Fruit fly (Drosophila melanogaster) whole organism, embryonic: ENCODE results near the gene Patj.

Experiments used
- Aef1 ChIP-seq: fragments of 200-800 bp; sonication (Bioruptor generic); IDR thresholded peaks from 3 replicates; pipeline ENCODE4 v1.3.6; 2022; ENCODE audit warnings: missing biosample characterization, missing genetic modification characterization
- Awh ChIP-seq: fragments of 200-800 bp; sonication (Bioruptor generic); IDR thresholded peaks from 2 replicates; pipeline ENCODE4, ENCODE4 v1.3.6; 2022; ENCODE audit warnings: missing biosample characterization, missing genetic modification characterization
- CG10366 ChIP-seq: fragments of 200-800 bp; sonication (Bioruptor generic); IDR thresholded peaks from 2 replicates; pipeline ENCODE4 v1.3.6; 2022; ENCODE audit warnings: missing biosample characterization, missing genetic modification characterization
- CG11085 ChIP-seq: fragments of 200-800 bp; sonication (Bioruptor generic); IDR thresholded peaks from 2 replicates; pipeline ENCODE4 v1.3.6; 2022; ENCODE audit warnings: missing biosample characterization, missing genetic modification characterization
- CG11456 ChIP-seq: fragments of 200-800 bp; sonication (Bioruptor generic); IDR thresholded peaks from 3 replicates; pipeline ENCODE4 v1.3.6; 2022; ENCODE audit warnings: missing biosample characterization, missing genetic modification characterization
- CG11723 ChIP-seq: fragments of 200-800 bp; sonication (Bioruptor generic); optimal IDR thresholded peaks from 2 replicates; lab custom pipeline; 2017; ENCODE audit warnings: missing biosample characterization, mild to moderate bottlenecking, missing genetic modification characterization
- CG12104 ChIP-seq: fragments of 200-800 bp; sonication (Bioruptor generic); optimal IDR thresholded peaks from 3 replicates; lab custom pipeline; 2016; ENCODE audit warnings: missing biosample characterization, missing genetic modification characterization
- CG13123 ChIP-seq: fragments of 200-800 bp; sonication (Bioruptor generic); optimal IDR thresholded peaks from 2 replicates; lab custom pipeline; 2016; ENCODE audit warnings: missing biosample characterization, missing genetic modification characterization
- CG13894 ChIP-seq: fragments of 200-800 bp; sonication (Bioruptor generic); optimal IDR thresholded peaks from 3 replicates; lab custom pipeline; 2018; ENCODE audit warnings: missing biosample characterization, mild to moderate bottlenecking, missing genetic modification characterization, moderate library complexity
- CG17186 ChIP-seq: fragments of 200-800 bp; sonication (Bioruptor generic); optimal IDR thresholded peaks from 3 replicates; lab custom pipeline; 2017; ENCODE audit warnings: missing biosample characterization, missing genetic modification reagents, missing genetic modification characterization
- CG18262 ChIP-seq: fragments of 200-800 bp; optimal IDR thresholded peaks from 3 replicates; lab custom pipeline; 2019; ENCODE audit warnings: missing biosample characterization, mild to moderate bottlenecking, missing genetic modification characterization, moderate library complexity
- CG18476 ChIP-seq: fragments of 200-800 bp; sonication (Bioruptor generic); optimal IDR thresholded peaks from 2 replicates; lab custom pipeline; 2016; ENCODE audit warnings: missing biosample characterization, mild to moderate bottlenecking, missing genetic modification characterization
- CG2202 ChIP-seq: fragments of 200-800 bp; sonication (Bioruptor generic); optimal IDR thresholded peaks from 2 replicates; lab custom pipeline; 2018; ENCODE audit warnings: missing biosample characterization, mild to moderate bottlenecking, missing genetic modification characterization
- CG4404 ChIP-seq: fragments of 200-800 bp; sonication (Bioruptor generic); IDR thresholded peaks from 2 replicates; pipeline ENCODE4 v1.3.6; 2022; ENCODE audit warnings: missing biosample characterization, missing genetic modification characterization
- CG4707 ChIP-seq: fragments of 200-800 bp; sonication (Bioruptor generic); optimal IDR thresholded peaks from 2 replicates; lab custom pipeline; 2018; ENCODE audit warnings: missing biosample characterization, mild to moderate bottlenecking, missing genetic modification characterization, moderate library complexity
- CG4820 ChIP-seq: fragments of 200-800 bp; sonication (Bioruptor generic); optimal IDR thresholded peaks from 3 replicates; lab custom pipeline; 2016; ENCODE audit warnings: missing biosample characterization, missing genetic modification characterization
- CG7745 ChIP-seq: fragments of 200-800 bp; sonication (Bioruptor generic); optimal IDR thresholded peaks from 2 replicates; lab custom pipeline; 2018; ENCODE audit warnings: missing biosample characterization, mild to moderate bottlenecking, missing genetic modification characterization, moderate library complexity
- CG9437 ChIP-seq: fragments of 200-800 bp; sonication (Bioruptor generic); optimal IDR thresholded peaks from 2 replicates; lab custom pipeline; 2018; ENCODE audit warnings: missing biosample characterization, mild to moderate bottlenecking, missing genetic modification characterization
- CoRest ChIP-seq: fragments of 200-800 bp; sonication (Bioruptor generic); optimal IDR thresholded peaks from 3 replicates; lab custom pipeline; 2018; ENCODE audit warnings: missing biosample characterization, mild to moderate bottlenecking, missing genetic modification characterization, moderate library complexity
- Dll ChIP-seq: fragments of 200-800 bp; sonication (Bioruptor generic); IDR thresholded peaks from 4 replicates; pipeline ENCODE4 v1.3.6; 2022; ENCODE audit warnings: missing biosample characterization, missing genetic modification characterization; ENCODE audit not compliant: partially characterized antibody
- Doc2 ChIP-seq: fragments of 200-800 bp; sonication (Bioruptor generic); IDR thresholded peaks from 2 replicates; pipeline ENCODE4 v1.3.6; 2022; ENCODE audit warnings: missing biosample characterization, missing genetic modification characterization
- HmgD ChIP-seq: fragments of 200-800 bp; sonication (Bioruptor generic); optimal IDR thresholded peaks from 3 replicates; lab custom pipeline; 2016; ENCODE audit warnings: missing biosample characterization, missing genetic modification characterization
- Meics ChIP-seq: fragments of 200-800 bp; sonication (Bioruptor generic); optimal IDR thresholded peaks from 2 replicates; lab custom pipeline; 2017; ENCODE audit warnings: missing biosample characterization, mild to moderate bottlenecking, missing genetic modification characterization
- Nf-YC ChIP-seq: fragments of 200-800 bp; optimal IDR thresholded peaks from 3 replicates; lab custom pipeline; 2019; ENCODE audit warnings: missing biosample characterization, mild to moderate bottlenecking, missing genetic modification characterization, moderate library complexity
- NfI ChIP-seq: fragments of 200-800 bp; sonication (Bioruptor generic); optimal IDR thresholded peaks from 3 replicates; lab custom pipeline; 2018; ENCODE audit warnings: missing biosample characterization, mild to moderate bottlenecking, missing genetic modification characterization, moderate library complexity
- Optix ChIP-seq: fragments of 200-800 bp; sonication (Bioruptor generic); IDR thresholded peaks from 3 replicates; pipeline ENCODE4 v1.3.6; 2022; ENCODE audit warnings: missing biosample characterization, missing genetic modification characterization
- Sox102F ChIP-seq: fragments of 200-800 bp; sonication (Bioruptor generic); optimal IDR thresholded peaks from 2 replicates; lab custom pipeline; 2018; ENCODE audit warnings: missing biosample characterization, mild to moderate bottlenecking, missing genetic modification characterization, moderate library complexity
- Stat92E ChIP-seq, 3 experiments: fragments of >200 bp in 2 of 3; fragments of 200-800 bp in 1 of 3; sonication (Bioruptor generic) in 1 of 3; optimal IDR thresholded peaks; 2 replicates each; lab custom pipeline; 2017 to 2019; ENCODE audit warnings: missing biosample characterization in 3 of 3, missing genetic modification characterization in 3 of 3, mild to moderate bottlenecking in 1 of 3, moderate library complexity in 1 of 3
- Taf1 ChIP-seq: fragments of 200-800 bp; sonication (Bioruptor generic); IDR thresholded peaks from 2 replicates; pipeline ENCODE4 v1.3.6; 2022; ENCODE audit warnings: missing biosample characterization, missing genetic modification characterization
- abd-A ChIP-seq: fragments of 200-800 bp; sonication (Bioruptor generic); optimal IDR thresholded peaks from 3 replicates; lab custom pipeline; 2019; ENCODE audit warnings: missing biosample characterization, mild to moderate bottlenecking, missing genetic modification characterization, moderate library complexity
- bcd ChIP-seq: fragments of 200-800 bp; sonication (Bioruptor generic); optimal IDR thresholded peaks from 2 replicates; lab custom pipeline; 2017; ENCODE audit warnings: missing biosample characterization, mild to moderate bottlenecking, missing genetic modification characterization
- bigmax ChIP-seq: fragments of 200-800 bp; sonication (Bioruptor generic); optimal IDR thresholded peaks from 2 replicates; lab custom pipeline; 2018; ENCODE audit warnings: missing biosample characterization, mild to moderate bottlenecking, missing genetic modification characterization
- dysf ChIP-seq: fragments of 200-800 bp; sonication (Bioruptor generic); IDR thresholded peaks from 3 replicates; pipeline ENCODE4 v1.3.6; 2022; ENCODE audit warnings: missing biosample characterization, missing genetic modification characterization
- ems ChIP-seq: fragments of 200-800 bp; sonication (Bioruptor generic); optimal IDR thresholded peaks from 3 replicates; lab custom pipeline; 2016; ENCODE audit warnings: missing biosample characterization, missing genetic modification characterization
- fd96Cb ChIP-seq: fragments of 200-800 bp; sonication (Bioruptor generic); optimal IDR thresholded peaks from 2 replicates; lab custom pipeline; 2018; ENCODE audit warnings: missing biosample characterization, mild to moderate bottlenecking, missing genetic modification characterization, moderate library complexity
- gce ChIP-seq: fragments of 200-800 bp; sonication (Bioruptor generic); IDR thresholded peaks from 3 replicates; pipeline ENCODE4 v1.3.6; 2022; ENCODE audit warnings: missing biosample characterization, missing genetic modification characterization
- ind ChIP-seq: fragments of 200-800 bp; sonication (Bioruptor generic); optimal IDR thresholded peaks from 3 replicates; lab custom pipeline; 2016; ENCODE audit warnings: missing biosample characterization, missing genetic modification characterization
- lmd ChIP-seq: fragments of 200-800 bp; sonication (Bioruptor generic); IDR thresholded peaks from 2 replicates; pipeline ENCODE4 v1.3.6; 2022; ENCODE audit warnings: missing biosample characterization, missing genetic modification characterization
- odd ChIP-seq: fragments of 200-800 bp; sonication (Bioruptor generic); optimal IDR thresholded peaks from 2 replicates; lab custom pipeline; 2017; ENCODE audit warnings: missing biosample characterization, mild to moderate bottlenecking, missing genetic modification characterization
- otp ChIP-seq: fragments of 200-800 bp; sonication (Bioruptor generic); IDR thresholded peaks from 3 replicates; pipeline ENCODE4, ENCODE4 v1.3.6; 2022; ENCODE audit warnings: missing biosample characterization, missing genetic modification characterization
- pfk ChIP-seq: fragments of 200-800 bp; sonication (Bioruptor generic); optimal IDR thresholded peaks from 2 replicates; lab custom pipeline; 2018; ENCODE audit warnings: missing biosample characterization, mild to moderate bottlenecking, missing genetic modification characterization, moderate library complexity
- pnt ChIP-seq: fragments of 200-800 bp; sonication (Bioruptor generic); optimal IDR thresholded peaks from 3 replicates; lab custom pipeline; 2016; ENCODE audit warnings: missing biosample characterization, missing genetic modification characterization
- pros ChIP-seq: fragments of 200-800 bp; sonication (Bioruptor generic); optimal IDR thresholded peaks from 3 replicates; lab custom pipeline; 2019; ENCODE audit warnings: missing biosample characterization, mild to moderate bottlenecking, missing genetic modification characterization, moderate library complexity
- repo ChIP-seq: fragments of 200-800 bp; sonication (Bioruptor generic); optimal IDR thresholded peaks from 2 replicates; lab custom pipeline; 2016; ENCODE audit warnings: missing biosample characterization, missing genetic modification characterization
- sim ChIP-seq: fragments of 200-800 bp; sonication (Bioruptor generic); IDR thresholded peaks from 2 replicates; pipeline ENCODE4 v1.3.6; 2022; ENCODE audit warnings: missing biosample characterization, missing genetic modification characterization
- tin ChIP-seq: fragments of 200-800 bp; sonication (Bioruptor generic); optimal IDR thresholded peaks from 3 replicates; lab custom pipeline; 2016; ENCODE audit warnings: missing biosample characterization, missing genetic modification characterization
- zfh1 ChIP-seq: fragments of 200-800 bp; sonication (Bioruptor generic); IDR thresholded peaks from 3 replicates; pipeline ENCODE4 v1.3.6; 2022; ENCODE audit warnings: missing biosample characterization, missing genetic modification characterization

Patj gene

DNA sequence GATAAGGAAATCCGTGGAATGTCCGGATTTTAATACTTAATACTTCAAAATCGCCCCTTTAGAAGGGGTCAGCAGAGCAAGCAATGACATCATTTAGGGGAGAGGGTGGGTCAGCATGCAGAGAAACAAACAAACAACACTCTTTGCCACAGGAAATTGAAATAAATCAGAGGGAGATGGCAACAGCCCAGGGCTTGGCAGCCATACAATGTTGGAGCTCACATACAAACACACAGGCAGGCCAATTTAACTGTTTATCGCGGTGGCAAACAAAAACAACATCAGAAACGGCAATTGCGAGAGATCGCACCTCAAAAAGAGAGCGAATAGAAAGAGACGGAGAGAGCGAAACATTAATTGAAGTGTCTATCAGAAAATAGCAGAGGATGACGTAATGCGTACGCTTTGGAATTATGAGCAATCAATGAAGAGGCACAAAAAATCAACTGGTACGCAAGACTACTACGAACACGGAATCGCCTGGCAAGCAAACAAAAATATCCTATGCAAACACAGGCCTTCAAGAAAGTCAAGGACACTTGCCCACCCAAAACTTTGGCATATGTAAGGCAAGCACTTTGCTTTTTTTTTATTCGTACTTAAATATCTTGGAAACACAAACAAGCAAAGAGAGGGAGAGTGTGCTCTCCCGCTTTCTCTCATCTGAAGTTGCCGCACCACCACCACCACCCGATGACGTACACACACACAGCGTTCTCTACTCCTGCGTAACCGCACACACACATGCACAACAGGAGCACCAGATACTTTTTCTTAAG lies 4.2 kb upstream of the Patj start (continued):
- TF ChIP-seq CG13894 (tag; lab: Kevin White, UChicago): peak; percentile 74
- TF ChIP-seq bcd (GFP tag; lab: Kevin White, UChicago): no peak
- TF ChIP-seq ind (GFP tag; lab: Kevin White, UChicago): no peak
- TF ChIP-seq CG9437 (GFP tag; lab: Kevin White, UChicago): no peak
- TF ChIP-seq sim: 0 out of 2 replicates have a peak, but pooled peaks have one; percentile 20
- no peak for TF ChIP-seq CG4404 (GFP tag; lab: Robert Waterston, UW)
- TF ChIP-seq CG12104 (GFP tag; lab: Kevin White, UChicago): peak; percentile 14
- TF ChIP-seq CG18476 (GFP tag; lab: Kevin White, UChicago): peak; percentile 52

dm6 chr3L:1794943-1795696 lies 3.5 kb upstream of the Patj start, which contains the start of the genes alpha-Spec, dlt and Cdc37:
TSS of gene alpha-Spec (minus strand) at chr3L:1795328.
TSS of gene dlt (minus strand) at chr3L:1795328.
TSS of gene Cdc37 (plus strand) at chr3L:1795392.
- TF ChIP-seq repo (GFP tag; lab: Kevin White, UChicago): no peak
- no peak for TF ChIP-seq CG13123 (GFP tag; lab: Kevin White, UChicago)
- peak; percentile 24; the same call in 1 of the 2 replicates for TF ChIP-seq lmd
- TF ChIP-seq Sox102F (GFP tag; lab: Kevin White, UChicago): no peak
- TF ChIP-seq CG2202: no peak
- no peak for TF ChIP-seq CG11085 (GFP tag; lab: Robert Waterston, UW)
- TF ChIP-seq Stat92E (GFP tag; optimal IDR thresholded peaks at IDR 0.05; lab: Kevin White, UChicago): peak in 1 of 3 experiments; percentile 21
- no peak for TF ChIP-seq abd-A (tag; lab: Kevin White, UChicago)
- no peak for TF ChIP-seq CG7745 (tag; lab: Kevin White, UChicago)
- TF ChIP-seq zfh1: peak; percentile 26; the same call in 1 of the 3 replicates
- TF ChIP-seq Meics (GFP tag; lab: Kevin White, UChicago): no peak
- TF ChIP-seq CG11723 (GFP tag; lab: Kevin White, UChicago): no peak
- no peak for TF ChIP-seq odd
- TF ChIP-seq pros: peak; percentile 15
- TF ChIP-seq CG18262: peak; percentile 43
- peak; percentile 35 for TF ChIP-seq NfI
- peak; percentile 20 for TF ChIP-seq CoRest (tag; lab: Kevin White, UChicago)
- TF ChIP-seq Aef1: no peak
- TF ChIP-seq CG4820 (GFP tag; lab: Kevin White, UChicago): no peak
- TF ChIP-seq CG17186 (GFP tag; lab: Kevin White, UChicago): peak; percentile 77
- no peak for TF ChIP-seq fd96Cb (tag; lab: Kevin White, UChicago)
- no peak for TF ChIP-seq otp (GFP tag; lab: Robert Waterston, UW)
- TF ChIP-seq Optix (GFP tag; lab: Robert Waterston, UW): no peak
- TF ChIP-seq ems (GFP tag; lab: Kevin White, UChicago): no peak
- TF ChIP-seq pnt (GFP tag; lab: Kevin White, UChicago): no peak
- no peak for TF ChIP-seq CG11456 (GFP tag; lab: Robert Waterston, UW)
- no peak for TF ChIP-seq pfk (GFP tag; lab: Kevin White, UChicago)
- peak; percentile 58 for TF ChIP-seq Nf-YC (tag; lab: Kevin White, UChicago)
- no peak for TF ChIP-seq tin (GFP tag; lab: Kevin White, UChicago)
- TF ChIP-seq dysf: 0 out of 3 replicates have a peak, but pooled peaks have one; percentile 16
- no peak for TF ChIP-seq CG10366 (GFP tag; lab: Robert Waterston, UW)
- TF ChIP-seq Dll (GFP tag; lab: Robert Waterston, UW): peak; percentile 84
- no peak for TF ChIP-seq gce (GFP tag; lab: Robert Waterston, UW)
- TF ChIP-seq CG4707: no peak
- TF ChIP-seq Taf1 (GFP tag; lab: Robert Waterston, UW): no peak
- peak; percentile 38 for TF ChIP-seq HmgD (GFP tag; lab: Kevin White, UChicago)
- TF ChIP-seq Awh: no peak
- no peak for TF ChIP-seq bigmax (GFP tag; lab: Kevin White, UChicago)
- TF ChIP-seq Doc2: no peak
